Worm (Caenorhabditis elegans): ENCODE data around the gene rbm-26.

DNA sequence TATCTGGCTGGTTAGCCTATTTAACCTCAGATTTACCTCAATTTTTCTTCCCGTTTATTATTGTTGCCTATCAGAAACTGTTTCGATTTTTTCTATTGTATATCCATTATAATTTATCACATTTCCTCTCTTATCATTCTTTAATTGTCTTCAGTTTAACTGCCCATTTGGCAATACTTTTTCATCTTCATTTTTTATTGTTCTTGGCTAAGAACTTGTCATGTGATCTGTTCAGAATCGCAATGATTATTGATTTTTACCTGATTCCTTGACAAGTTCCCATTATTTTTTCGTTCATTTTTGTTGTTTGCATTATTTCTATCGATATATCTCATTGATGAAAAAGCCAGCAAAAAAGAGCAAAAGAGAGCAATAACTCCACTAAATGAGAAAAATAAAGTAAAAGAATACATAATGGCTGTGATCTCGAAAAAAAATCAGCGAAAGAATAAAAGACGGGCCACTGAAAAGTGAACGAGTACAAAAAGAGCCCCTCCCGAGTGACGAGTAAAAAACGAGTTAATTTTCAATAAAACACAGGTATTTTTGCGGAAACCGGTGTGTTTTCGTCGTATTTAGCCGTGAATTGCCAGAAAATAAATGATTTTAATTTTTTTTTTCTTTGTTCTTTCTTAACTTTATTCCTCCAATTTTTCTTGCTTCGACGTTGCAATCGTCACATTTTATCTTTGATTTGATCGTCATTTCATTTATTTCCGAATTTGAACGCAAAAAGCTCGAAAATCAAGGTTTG lies 3.1 kb downstream of the rbm-26 start, which contains the start of gene arf-1:
- no peak for TF ChIP-seq lin-15B (tag; optimal IDR thresholded peaks at IDR 0.05)
- no peak for TF ChIP-seq nhr-237 (tag; optimal IDR thresholded peaks at IDR 0.05)
- TF ChIP-seq fos-1 (tag; optimal IDR thresholded peaks at IDR 0.05), result no peak
- no peak for TF ChIP-seq aly-2 (tag; optimal IDR thresholded peaks at IDR 0.05)
- no peak for TF ChIP-seq zag-1 (tag; optimal IDR thresholded peaks at IDR 0.05)
- no peak for TF ChIP-seq unc-62 (GFP tag; optimal IDR thresholded peaks at IDR 0.05)

Data from whole organism, L3 larva.